Fruit fly (Drosophila melanogaster): ENCODE data around the gene CG14262.
A peak's percentile ranks its signal among the peaks of the same experiment; 100 is the strongest.

The CG14262 gene

dm6 chr3R:27263434-27264215, 1.6 kb downstream of the CG14262 start, which contains the start of gene woc (continued):
- peak; percentile 80 for TF ChIP-seq topi (GFP tag; optimal IDR thresholded peaks at IDR 0.05)
- no peak for TF ChIP-seq Smox (GFP tag; optimal IDR thresholded peaks at IDR 0.05)
- peak; percentile 79 for TF ChIP-seq Sox15 (GFP tag; optimal IDR thresholded peaks at IDR 0.05)
- TF ChIP-seq salr (GFP tag; optimal IDR thresholded peaks at IDR 0.05), result peak in 1 of 2 experiments; percentile 56
- TF ChIP-seq spab (GFP tag; optimal IDR thresholded peaks at IDR 0.05), result peak; percentile 81
- peak; percentile 50 for TF ChIP-seq CG6854 (GFP tag; optimal IDR thresholded peaks at IDR 0.05)
- TF ChIP-seq CG32006 (GFP tag; optimal IDR thresholded peaks at IDR 0.05), result peak; percentile 92
- TF ChIP-seq eg (GFP tag; IDR thresholded peaks at IDR 0.05), result peak; percentile 91
- TF ChIP-seq CG10631 (GFP tag; optimal IDR thresholded peaks at IDR 0.05), result peak; percentile 57

DNA sequence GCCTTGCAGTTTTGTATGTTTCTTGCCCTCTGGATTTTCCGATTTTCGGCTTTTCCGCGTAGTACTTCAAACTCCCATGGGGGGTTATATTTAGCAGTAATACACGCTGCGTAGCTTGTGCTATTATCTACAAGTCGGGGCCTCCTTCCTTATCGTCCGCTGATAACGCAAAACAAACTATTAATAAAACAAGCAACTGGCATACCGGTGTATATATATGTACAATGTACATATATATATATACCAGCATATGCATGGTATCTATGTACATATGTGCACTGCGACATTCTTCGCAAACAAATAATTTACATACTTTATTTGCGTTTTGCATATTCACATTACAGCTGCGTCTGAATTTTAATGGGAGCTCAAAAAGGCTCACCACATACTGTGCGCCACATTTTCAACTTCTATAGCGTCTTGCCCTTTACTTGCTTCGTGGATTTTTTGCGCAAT, 11.3 kb downstream of the CG14262 start:
- TF ChIP-seq Sox15 (GFP tag; optimal IDR thresholded peaks at IDR 0.05), result no peak
- TF ChIP-seq CG4318 (GFP tag; optimal IDR thresholded peaks at IDR 0.05), result no peak
- peak; percentile 47 for TF ChIP-seq fkh (GFP tag; optimal IDR thresholded peaks at IDR 0.05)
- no peak for TF ChIP-seq CG34406 (GFP tag; optimal IDR thresholded peaks at IDR 0.05)
- TF ChIP-seq CG3919 (GFP tag; optimal IDR thresholded peaks at IDR 0.05), result no peak
- peak; percentile 42 for TF ChIP-seq Eip78C (GFP tag)

- no peak for TF ChIP-seq CG1621 (tag; optimal IDR thresholded peaks at IDR 0.05)
- TF ChIP-seq Blimp-1 (GFP tag; optimal IDR thresholded peaks at IDR 0.05), result peak; percentile 36
- TF ChIP-seq CG10669 (GFP tag; optimal IDR thresholded peaks at IDR 0.05), result peak; percentile 65
- peak; percentile 83 for TF ChIP-seq Sox14 (GFP tag; optimal IDR thresholded peaks at IDR 0.05)
- TF ChIP-seq topi (GFP tag; optimal IDR thresholded peaks at IDR 0.05), result peak; percentile 73
- TF ChIP-seq CG6808 (GFP tag; optimal IDR thresholded peaks at IDR 0.05), result no peak
- peak; percentile 85 for TF ChIP-seq esn (GFP tag; optimal IDR thresholded peaks at IDR 0.05)
- peak; percentile 65 for TF ChIP-seq dsx (GFP tag; optimal IDR thresholded peaks at IDR 0.05; ENCODE audit: poor library complexity, severe bottlenecking)
- peak; percentile 94 for TF ChIP-seq svp (GFP tag)
- peak; percentile 80 for TF ChIP-seq lz (GFP tag; optimal IDR thresholded peaks at IDR 0.05)
- no peak for TF ChIP-seq Eip75B (GFP tag; optimal IDR thresholded peaks at IDR 0.05)
- TF ChIP-seq Eip78C (GFP tag), result peak; percentile 92
- peak; percentile 54 for TF ChIP-seq Lpt (GFP tag; optimal IDR thresholded peaks at IDR 0.05)
- no peak for TF ChIP-seq pdm3 (GFP tag; optimal IDR thresholded peaks at IDR 0.05)
- TF ChIP-seq Smox (GFP tag; optimal IDR thresholded peaks at IDR 0.05), result peak; percentile 78
- TF ChIP-seq acj6 (GFP tag; optimal IDR thresholded peaks at IDR 0.05), result peak; percentile 86
- TF ChIP-seq CG3032 (tag; optimal IDR thresholded peaks at IDR 0.05), result peak; percentile 80
- peak; percentile 17 for TF ChIP-seq fkh (GFP tag; optimal IDR thresholded peaks at IDR 0.05)
- no peak for TF ChIP-seq Hr4 (GFP tag; optimal IDR thresholded peaks at IDR 0.05)
- TF ChIP-seq CG6163 (GFP tag; IDR thresholded peaks at IDR 0.05), result peak; percentile 91
- no peak for TF ChIP-seq Sox102F (GFP tag; optimal IDR thresholded peaks at IDR 0.05)
- peak; percentile 70; the same call in 1 of the 2 replicates for TF ChIP-seq CG11294 (GFP tag; IDR thresholded peaks at IDR 0.05)
- peak; percentile 80 for TF ChIP-seq CG15336 (GFP tag; IDR thresholded peaks at IDR 0.05)
- no peak for TF ChIP-seq CG32006 (GFP tag; optimal IDR thresholded peaks at IDR 0.05)
- TF ChIP-seq Hr39 (GFP tag; optimal IDR thresholded peaks at IDR 0.05), result peak; percentile 81
- TF ChIP-seq Ets96B (tag; optimal IDR thresholded peaks at IDR 0.05), result peak; percentile 73
- TF ChIP-seq cyc (GFP tag; optimal IDR thresholded peaks at IDR 0.05), result peak; percentile 82
- peak; percentile 61 for TF ChIP-seq Sox15 (GFP tag; optimal IDR thresholded peaks at IDR 0.05)
- TF ChIP-seq CG9139 (GFP tag; optimal IDR thresholded peaks at IDR 0.05), result no peak
- TF ChIP-seq fd59A (GFP tag; optimal IDR thresholded peaks at IDR 0.05), result peak; percentile 40
- peak; percentile 96 for TF ChIP-seq eg (GFP tag; IDR thresholded peaks at IDR 0.05)
- peak; percentile 58 for TF ChIP-seq Eip93F (GFP tag; optimal IDR thresholded peaks at IDR 0.05)
- peak; percentile 74 for TF ChIP-seq Gug (GFP tag; IDR thresholded peaks at IDR 0.05)
- TF ChIP-seq CG8632 (GFP tag; optimal IDR thresholded peaks at IDR 0.05), result peak; percentile 68
- peak; percentile 75 for TF ChIP-seq CG6792 (GFP tag; optimal IDR thresholded peaks at IDR 0.05)
- TF ChIP-seq CG11902 (GFP tag; optimal IDR thresholded peaks at IDR 0.05), result peak; percentile 75
- peak; percentile 75 for TF ChIP-seq CG8119 (GFP tag; IDR thresholded peaks at IDR 0.05)
Measured at dm6 chr3R:27253136-27253920, 11.9 kb downstream of the CG14262 start, which contains the start of gene pll. TSS of gene pll (minus strand) at chr3R:27253182.

Measured in whole organism, prepupa.